Worm (Caenorhabditis elegans) whole organism, L4 larva: ENCODE data around the gene nhr-10.

ENCODE experiments used
- D1046.2 ChIP-seq: fragments of 200-800 bp; sonication (Bioruptor generic); IDR thresholded peaks from 2 replicates; pipeline ENCODE4 v1.3.6; 2022; ENCODE audit warnings: missing genetic modification characterization, missing compliant biosample characterization
- F49E8.2 ChIP-seq: sonication (generic microtip); optimal IDR thresholded peaks from 2 replicates; lab custom pipeline; 2016; ENCODE audit warnings: missing compliant biosample characterization, mild to moderate bottlenecking, missing genetic modification characterization, borderline replicate concordance
- Y105C5A.15 ChIP-seq: fragments of 200-800 bp; sonication (Bioruptor generic); IDR thresholded peaks from 2 replicates; pipeline ENCODE4 v1.3.6; 2022; ENCODE audit warnings: missing genetic modification characterization, missing compliant biosample characterization
- Y75B8A.6 ChIP-seq: fragments of 200-800 bp; sonication (Bioruptor generic); IDR thresholded peaks from 2 replicates; pipeline ENCODE4 v1.3.6; 2022; ENCODE audit warnings: missing genetic modification reagents, missing genetic modification characterization, missing compliant biosample characterization
- arid-1 ChIP-seq: fragments of 200-800 bp; sonication (Bioruptor generic); conservative IDR thresholded peaks from 2 replicates; pipeline ENCODE4 v1.3.6; 2022; ENCODE audit warnings: missing genetic modification reagents, missing genetic modification characterization, missing compliant biosample characterization
- attf-4 ChIP-seq: sonication (generic microtip); optimal IDR thresholded peaks from 3 replicates; lab custom pipeline; 2017; ENCODE audit warnings: missing biosample characterization, missing genetic modification characterization
- ceh-20 ChIP-seq: fragments of 200-800 bp; sonication (Bioruptor generic); IDR thresholded peaks from 2 replicates; pipeline ENCODE4 v1.3.6; 2022; ENCODE audit warnings: missing genetic modification reagents, missing genetic modification characterization, missing compliant biosample characterization
- ceh-44 ChIP-seq: fragments of 200-800 bp; sonication (Bioruptor generic); IDR thresholded peaks from 2 replicates; pipeline ENCODE4 v1.3.6; 2022; ENCODE audit warnings: missing genetic modification reagents, missing genetic modification characterization, missing compliant biosample characterization
- ceh-62 ChIP-seq: sonication (generic microtip); optimal IDR thresholded peaks from 2 replicates; lab custom pipeline; 2017; ENCODE audit warnings: missing biosample characterization, missing genetic modification characterization
- ceh-82 ChIP-seq: sonication (generic microtip); optimal IDR thresholded peaks from 2 replicates; lab custom pipeline; 2017; ENCODE audit warnings: missing biosample characterization, missing genetic modification characterization
- ces-1 ChIP-seq: fragments of 150-350 bp; sonication (generic microtip); optimal IDR thresholded peaks from 4 replicates; lab custom pipeline; 2014; ENCODE audit warnings: missing biosample characterization, missing genetic modification reagents, missing genetic modification characterization
- daf-19 ChIP-seq: fragments of 200-800 bp; sonication (Bioruptor generic); conservative IDR thresholded peaks from 2 replicates; pipeline ENCODE4 v1.3.6; 2022; ENCODE audit warnings: missing genetic modification characterization, missing compliant biosample characterization
- daf-8 ChIP-seq: fragments of 200-800 bp; sonication (Bioruptor generic); IDR thresholded peaks from 2 replicates; pipeline ENCODE4 v1.3.6; 2022; ENCODE audit warnings: missing genetic modification characterization, missing compliant biosample characterization
- duxl-1 ChIP-seq: sonication (generic microtip); optimal IDR thresholded peaks from 2 replicates; lab custom pipeline; 2016; ENCODE audit warnings: mild to moderate bottlenecking, missing genetic modification characterization, moderate library complexity, missing compliant biosample characterization; ENCODE audit not compliant: poor library complexity
- fos-1 ChIP-seq: fragments of 150-350 bp; optimal IDR thresholded peaks from 2 replicates; lab custom pipeline; 2014; ENCODE audit warnings: missing biosample characterization, missing genetic modification characterization
- hlh-30 ChIP-seq: sonication (generic microtip); optimal IDR thresholded peaks from 2 replicates; lab custom pipeline; 2017; ENCODE audit warnings: antibody characterized with exemption, mild to moderate bottlenecking, missing genetic modification characterization, missing compliant biosample characterization; ENCODE audit not compliant: insufficient read depth
- jun-1 ChIP-seq: fragments of 150-350 bp; optimal IDR thresholded peaks from 2 replicates; lab custom pipeline; 2014; ENCODE audit warnings: missing biosample characterization, missing genetic modification reagents, missing genetic modification characterization
- lim-7 ChIP-seq: fragments of 200-800 bp; sonication (Bioruptor generic); IDR thresholded peaks from 2 replicates; pipeline ENCODE4 v1.3.6; 2022; ENCODE audit warnings: missing genetic modification characterization, missing compliant biosample characterization
- lin-1 ChIP-seq: fragments of 200-800 bp; sonication (Bioruptor generic); IDR thresholded peaks from 2 replicates; pipeline ENCODE4 v1.3.6; 2022; ENCODE audit warnings: missing genetic modification reagents, missing genetic modification characterization, missing compliant biosample characterization
- lir-3 ChIP-seq: sonication (generic microtip); optimal IDR thresholded peaks from 2 replicates; lab custom pipeline; 2016; ENCODE audit warnings: mild to moderate bottlenecking, missing genetic modification characterization, missing compliant biosample characterization
- lsy-2 ChIP-seq, 2 experiments: fragments of 150-350 bp in 1 of 2; sonication (generic microtip) in 1 of 2; optimal IDR thresholded peaks; 2 replicates each; lab custom pipeline; 2014 to 2017; ENCODE audit warnings: missing biosample characterization in 2 of 2, missing genetic modification characterization in 2 of 2
- madf-5 ChIP-seq, 2 experiments: fragments of 200-800 bp; sonication (Bioruptor generic); IDR thresholded peaks; 2 replicates each; pipeline ENCODE4 v1.3.6; 2022; ENCODE audit warnings: missing compliant biosample characterization in 2 of 2, missing genetic modification characterization in 2 of 2
- mep-1 ChIP-seq: fragments of 150-350 bp; sonication (generic microtip); optimal IDR thresholded peaks from 3 replicates; lab custom pipeline; 2014; ENCODE audit warnings: missing biosample characterization, missing genetic modification characterization
- mxl-2 ChIP-seq: fragments of 200-800 bp; sonication (Bioruptor generic); conservative IDR thresholded peaks from 2 replicates; pipeline ENCODE4 v1.3.6; 2022; ENCODE audit warnings: missing genetic modification reagents, missing genetic modification characterization, missing compliant biosample characterization
- mxl-3 ChIP-seq: fragments of 200-800 bp; sonication (Bioruptor generic); optimal IDR thresholded peaks from 2 replicates; lab custom pipeline; 2018; ENCODE audit warnings: mild to moderate bottlenecking, missing genetic modification characterization, missing compliant biosample characterization
- nhr-102 ChIP-seq: sonication (generic microtip); optimal IDR thresholded peaks from 2 replicates; lab custom pipeline; 2016; ENCODE audit warnings: mild to moderate bottlenecking, missing genetic modification characterization, moderate library complexity, missing compliant biosample characterization
- nhr-41 ChIP-seq: fragments of 200-800 bp; sonication (Bioruptor generic); IDR thresholded peaks from 2 replicates; pipeline ENCODE4 v1.3.6; 2022; ENCODE audit warnings: missing genetic modification reagents, missing genetic modification characterization, missing compliant biosample characterization
- nhr-42 ChIP-seq: fragments of 200-800 bp; sonication (Bioruptor generic); IDR thresholded peaks from 2 replicates; pipeline ENCODE4 v1.3.6; 2022; ENCODE audit warnings: missing genetic modification characterization, missing compliant biosample characterization
- pha-4 ChIP-seq, 2 experiments: fragments of 150-350 bp in 1 of 2; fragments of 200-800 bp in 1 of 2; sonication (Bioruptor generic) in 1 of 2; IDR thresholded peaks in 1 of 2; optimal IDR thresholded peaks in 1 of 2; 2 replicates each; pipeline versions ENCODE4 v1.3.6 to Lab custom; 2014 to 2022; ENCODE audit warnings: missing genetic modification characterization in 2 of 2, missing genetic modification reagents in 2 of 2, missing biosample characterization in 1 of 2, missing compliant biosample characterization in 1 of 2
- pqm-1 ChIP-seq: sonication (generic microtip); optimal IDR thresholded peaks from 2 replicates; lab custom pipeline; 2017; ENCODE audit warnings: missing biosample characterization, missing genetic modification characterization
- saeg-2 ChIP-seq: fragments of 200-800 bp; sonication (Bioruptor generic); IDR thresholded peaks from 2 replicates; pipeline ENCODE4 v1.3.6; 2022; ENCODE audit warnings: missing genetic modification reagents, missing genetic modification characterization, missing compliant biosample characterization
- set-16 ChIP-seq: fragments of 200-800 bp; sonication (Bioruptor generic); IDR thresholded peaks from 2 replicates; pipeline ENCODE4 v1.3.6; 2022; ENCODE audit warnings: missing genetic modification reagents, missing genetic modification characterization, missing compliant biosample characterization
- snpc-1.2 ChIP-seq: fragments of 200-800 bp; sonication (Bioruptor generic); IDR thresholded peaks from 2 replicates; pipeline ENCODE4 v1.3.6; 2022; ENCODE audit warnings: missing genetic modification reagents, missing genetic modification characterization, missing compliant biosample characterization
- unc-130 ChIP-seq: sonication (generic microtip); optimal IDR thresholded peaks from 2 replicates; lab custom pipeline; 2016; ENCODE audit warnings: missing genetic modification reagents, missing genetic modification characterization, missing compliant biosample characterization
- unc-39 ChIP-seq: sonication (generic microtip); optimal IDR thresholded peaks from 2 replicates; lab custom pipeline; 2017; ENCODE audit warnings: missing biosample characterization, missing genetic modification characterization
- zag-1 ChIP-seq: fragments of 150-350 bp; optimal IDR thresholded peaks from 2 replicates; lab custom pipeline; 2014; ENCODE audit warnings: missing biosample characterization, missing genetic modification characterization

The nhr-10 gene

ce11 chrIII:7101814-7102477, 13.3 kb downstream of the nhr-10 start:
- 0 out of 2 replicates have a peak, but pooled peaks have one; percentile 20 for TF ChIP-seq arid-1 (GFP tag; lab: Robert Waterston, UW)
- no peak for TF ChIP-seq hlh-30
- no peak for TF ChIP-seq fos-1
- peak; percentile 25 for TF ChIP-seq F49E8.2 (tag; lab: Kevin White, UChicago)
- TF ChIP-seq D1046.2 (GFP tag; lab: Robert Waterston, UW): 0 out of 2 replicates have a peak, but pooled peaks have one; percentile 13
- no peak for TF ChIP-seq mxl-2 (GFP tag; lab: Robert Waterston, UW)
- 0 out of 2 replicates have a peak, but pooled peaks have one; percentile 43 for TF ChIP-seq lim-7 (GFP tag; lab: Robert Waterston, UW)
- TF ChIP-seq pqm-1 (tag; lab: Kevin White, UChicago): no peak
- TF ChIP-seq nhr-41 (GFP tag; lab: Robert Waterston, UW): no peak
- no peak for TF ChIP-seq nhr-102 (tag; lab: Kevin White, UChicago)
- no peak for TF ChIP-seq ceh-62 (tag; lab: Kevin White, UChicago)
- TF ChIP-seq lsy-2 (tag; optimal IDR thresholded peaks at IDR 0.05; lab: Kevin White, UChicago): no peak
- peak; percentile 79 for TF ChIP-seq unc-130 (GFP tag; lab: Kevin White, UChicago)
- TF ChIP-seq lir-3 (tag; lab: Kevin White, UChicago): no peak
- TF ChIP-seq attf-4 (tag; lab: Kevin White, UChicago): no peak
- no peak for TF ChIP-seq ceh-44
- TF ChIP-seq duxl-1 (tag; lab: Kevin White, UChicago): no peak
- no peak for TF ChIP-seq nhr-42 (GFP tag; lab: Robert Waterston, UW)
- no peak for TF ChIP-seq zag-1 (tag; lab: Kevin White, UChicago)
- no peak for TF ChIP-seq ceh-20 (GFP tag; lab: Robert Waterston, UW)
- 0 out of 2 replicates have a peak, but pooled peaks have one; percentile 31 for TF ChIP-seq lin-1 (GFP tag; lab: Robert Waterston, UW)
- 0 out of 2 replicates have a peak, but pooled peaks have one; percentile 9 for TF ChIP-seq Y105C5A.15 (GFP tag; lab: Robert Waterston, UW)
- no peak for TF ChIP-seq pha-4 (GFP tag; IDR thresholded peaks at IDR 0.05; lab: Robert Waterston, UW)
- no peak for TF ChIP-seq pha-4 (tag; optimal IDR thresholded peaks at IDR 0.05; lab: Kevin White, UChicago)
- TF ChIP-seq Y75B8A.6 (GFP tag; lab: Robert Waterston, UW): no peak
- TF ChIP-seq mxl-3 (GFP tag; lab: Kevin White, UChicago): no peak
- no peak for TF ChIP-seq saeg-2 (GFP tag; lab: Robert Waterston, UW)
- TF ChIP-seq daf-8 (GFP tag; lab: Robert Waterston, UW): no peak
- no peak for TF ChIP-seq jun-1 (tag; lab: Kevin White, UChicago)
- TF ChIP-seq mep-1 (tag; lab: Kevin White, UChicago): no peak
- TF ChIP-seq madf-5 (GFP tag; IDR thresholded peaks at IDR 0.05; lab: Robert Waterston, UW): peak in 1 of 2 experiments; percentile 35; a peak in 1 of 4 replicates
- TF ChIP-seq, all 104 proteins: peak for 8

ce11 chrIII:7100001-7100400, 15.2 kb downstream of the nhr-10 start, which contains the start of gene ZK418.11:
ZK418.11 (plus strand) TSS chrIII:7100289.
- TF ChIP-seq snpc-1.2 (GFP tag; lab: Robert Waterston, UW) (no peak), arid-1 (GFP tag; lab: Robert Waterston, UW) (no peak), daf-8 (GFP tag; lab: Robert Waterston, UW) (no peak), ces-1 (no peak), set-16 (GFP tag; lab: Robert Waterston, UW) (no peak), ceh-82 (tag; lab: Kevin White, UChicago) (no peak), lim-7 (GFP tag; lab: Robert Waterston, UW) (no peak), unc-39 (no peak), ceh-20 (GFP tag; lab: Robert Waterston, UW) (no peak), daf-19 (GFP tag; lab: Robert Waterston, UW) (no peak)
